Fruit fly (Drosophila melanogaster) whole organism, embryonic: ENCODE measurements around the gene CG14803.
A peak's percentile ranks its signal among the peaks of the same experiment; 100 is the strongest.

ENCODE experiments used
- Atf-2 ChIP-seq: fragments of 200-800 bp; sonication (Bioruptor generic); optimal IDR thresholded peaks from 2 replicates; lab custom pipeline; 2016; ENCODE audit warnings: missing biosample characterization, missing genetic modification characterization
- B-H1 ChIP-seq: fragments of 200-800 bp; sonication (Bioruptor generic); IDR thresholded peaks from 3 replicates; pipeline ENCODE4 v1.3.6; 2022; ENCODE audit warnings: missing biosample characterization, missing genetic modification characterization
- CG10654 ChIP-seq: fragments of 200-800 bp; sonication (Bioruptor generic); optimal IDR thresholded peaks from 2 replicates; lab custom pipeline; 2016; ENCODE audit warnings: missing biosample characterization, missing genetic modification characterization
- CG11085 ChIP-seq: fragments of 200-800 bp; sonication (Bioruptor generic); IDR thresholded peaks from 2 replicates; pipeline ENCODE4 v1.3.6; 2022; ENCODE audit warnings: missing biosample characterization, missing genetic modification characterization
- CG12104 ChIP-seq: fragments of 200-800 bp; sonication (Bioruptor generic); optimal IDR thresholded peaks from 3 replicates; lab custom pipeline; 2016; ENCODE audit warnings: missing biosample characterization, missing genetic modification characterization
- CG1233 ChIP-seq: fragments of 200-800 bp; sonication (Bioruptor generic); optimal IDR thresholded peaks from 4 replicates; lab custom pipeline; 2018; ENCODE audit warnings: missing biosample characterization, mild to moderate bottlenecking, missing genetic modification characterization
- CG12391 ChIP-seq: fragments of 200-800 bp; sonication (Bioruptor generic); optimal IDR thresholded peaks from 3 replicates; lab custom pipeline; 2018; ENCODE audit warnings: missing biosample characterization, mild to moderate bottlenecking, missing genetic modification characterization, moderate library complexity
- CG13894 ChIP-seq: fragments of 200-800 bp; sonication (Bioruptor generic); optimal IDR thresholded peaks from 3 replicates; lab custom pipeline; 2018; ENCODE audit warnings: missing biosample characterization, mild to moderate bottlenecking, missing genetic modification characterization, moderate library complexity
- CG15269 ChIP-seq: fragments of 200-800 bp; sonication (Bioruptor generic); optimal IDR thresholded peaks from 2 replicates; lab custom pipeline; 2018; ENCODE audit warnings: missing biosample characterization, mild to moderate bottlenecking, missing genetic modification characterization, moderate library complexity
- CG15479 ChIP-seq: fragments of 200-800 bp; sonication (Bioruptor generic); optimal IDR thresholded peaks from 3 replicates; lab custom pipeline; 2019; ENCODE audit warnings: missing biosample characterization, mild to moderate bottlenecking, missing genetic modification characterization, moderate library complexity
- CG15514 ChIP-seq: fragments of 200-800 bp; sonication (Bioruptor generic); optimal IDR thresholded peaks from 3 replicates; lab custom pipeline; 2017; ENCODE audit warnings: missing biosample characterization, missing genetic modification characterization, mild to moderate bottlenecking, moderate library complexity, missing genetic modification reagents
- CG1603 ChIP-seq: fragments of 200-800 bp; sonication (Bioruptor generic); optimal IDR thresholded peaks from 2 replicates; lab custom pipeline; 2019; ENCODE audit warnings: missing biosample characterization, mild to moderate bottlenecking, missing genetic modification characterization, moderate library complexity
- CG17186 ChIP-seq: fragments of 200-800 bp; sonication (Bioruptor generic); optimal IDR thresholded peaks from 3 replicates; lab custom pipeline; 2017; ENCODE audit warnings: missing biosample characterization, missing genetic modification reagents, missing genetic modification characterization
- CG17385 ChIP-seq: fragments of 200-800 bp; sonication (Bioruptor generic); optimal IDR thresholded peaks from 3 replicates; lab custom pipeline; 2018; ENCODE audit warnings: missing biosample characterization, mild to moderate bottlenecking, missing genetic modification characterization
- CG1832 ChIP-seq: fragments of 200-800 bp; sonication (Bioruptor generic); optimal IDR thresholded peaks from 2 replicates; lab custom pipeline; 2017; ENCODE audit warnings: missing biosample characterization, mild to moderate bottlenecking, missing genetic modification characterization, inconsistent platforms
- CG18599 ChIP-seq: fragments of 200-800 bp; sonication (Bioruptor generic); optimal IDR thresholded peaks from 3 replicates; lab custom pipeline; 2017; ENCODE audit warnings: missing biosample characterization, missing genetic modification characterization, mild to moderate bottlenecking, moderate library complexity, missing genetic modification reagents
- CG2712 ChIP-seq: fragments of 200-800 bp; optimal IDR thresholded peaks from 3 replicates; lab custom pipeline; 2019; ENCODE audit warnings: missing biosample characterization, mild to moderate bottlenecking, missing genetic modification characterization, moderate library complexity
- CG34376 ChIP-seq: fragments of 200-800 bp; sonication (Bioruptor generic); optimal IDR thresholded peaks from 2 replicates; lab custom pipeline; 2018; ENCODE audit warnings: missing biosample characterization, mild to moderate bottlenecking, missing genetic modification characterization
- CG7928 ChIP-seq: fragments of 200-800 bp; sonication (Bioruptor generic); optimal IDR thresholded peaks from 2 replicates; lab custom pipeline; 2017; ENCODE audit warnings: missing biosample characterization, mild to moderate bottlenecking, missing genetic modification characterization
- CG8359 ChIP-seq: fragments of 200-800 bp; sonication (Bioruptor generic); optimal IDR thresholded peaks from 2 replicates; lab custom pipeline; 2017; ENCODE audit warnings: missing biosample characterization, mild to moderate bottlenecking, missing genetic modification characterization, borderline replicate concordance
- CG8765 ChIP-seq: fragments of 200-800 bp; sonication (Bioruptor generic); IDR thresholded peaks from 2 replicates; pipeline ENCODE4 v1.3.6; 2022; ENCODE audit warnings: missing biosample characterization, missing genetic modification characterization
- CG9609 ChIP-seq: fragments of 200-800 bp; sonication (Bioruptor generic); optimal IDR thresholded peaks from 3 replicates; lab custom pipeline; 2016; ENCODE audit warnings: missing biosample characterization, missing genetic modification characterization
- Dad ChIP-seq: fragments of 200-800 bp; sonication (Bioruptor generic); optimal IDR thresholded peaks from 3 replicates; lab custom pipeline; 2016; ENCODE audit warnings: missing biosample characterization, missing genetic modification characterization
- Eip74EF ChIP-seq, 2 experiments: fragments of 200-800 bp in 1 of 2; fragments of >200 bp in 1 of 2; sonication (Bioruptor generic) in 1 of 2; optimal IDR thresholded peaks; 2 replicates each; lab custom pipeline; 2017 to 2019; ENCODE audit warnings: missing biosample characterization in 2 of 2, missing genetic modification characterization in 2 of 2, mild to moderate bottlenecking in 1 of 2, moderate library complexity in 1 of 2
- MTF-1 ChIP-seq: fragments of 200-800 bp; sonication (Bioruptor generic); optimal IDR thresholded peaks from 2 replicates; lab custom pipeline; 2018; ENCODE audit warnings: missing biosample characterization, mild to moderate bottlenecking, missing genetic modification characterization, borderline replicate concordance
- NC2β ChIP-seq: fragments of 200-800 bp; sonication (Bioruptor generic); optimal IDR thresholded peaks from 2 replicates; lab custom pipeline; 2016; ENCODE audit warnings: missing biosample characterization, missing genetic modification characterization
- NK7.1 ChIP-seq: fragments of 200-800 bp; sonication (Bioruptor generic); optimal IDR thresholded peaks from 3 replicates; lab custom pipeline; 2016; ENCODE audit warnings: missing biosample characterization, missing genetic modification characterization
- Nf-YA ChIP-seq: fragments of 200-800 bp; sonication (Bioruptor generic); IDR thresholded peaks from 2 replicates; pipeline ENCODE4 v1.3.6; 2022; ENCODE audit warnings: missing biosample characterization, missing genetic modification characterization
- aop ChIP-seq: fragments of 200-800 bp; sonication (Bioruptor generic); IDR thresholded peaks from 2 replicates; pipeline ENCODE4 v1.3.6; 2022; ENCODE audit warnings: missing biosample characterization, missing genetic modification characterization
- bcd ChIP-seq: fragments of 200-800 bp; sonication (Bioruptor generic); optimal IDR thresholded peaks from 2 replicates; lab custom pipeline; 2017; ENCODE audit warnings: missing biosample characterization, mild to moderate bottlenecking, missing genetic modification characterization
- bowl ChIP-seq: fragments of 200-800 bp; sonication (Bioruptor generic); IDR thresholded peaks from 2 replicates; pipeline ENCODE4 v1.3.6; 2022; ENCODE audit warnings: missing biosample characterization, missing genetic modification characterization
- cas ChIP-seq: fragments of 200-800 bp; sonication (Bioruptor generic); IDR thresholded peaks from 2 replicates; pipeline ENCODE4 v1.3.6; 2022; ENCODE audit warnings: missing biosample characterization, missing genetic modification characterization
- caup ChIP-seq: fragments of 200-800 bp; sonication (Bioruptor generic); optimal IDR thresholded peaks from 3 replicates; lab custom pipeline; 2017; ENCODE audit warnings: missing biosample characterization, mild to moderate bottlenecking, missing genetic modification characterization, moderate library complexity; ENCODE audit not compliant: severe bottlenecking
- crp ChIP-seq, 2 experiments: fragments of 200-800 bp; sonication (Bioruptor generic); optimal IDR thresholded peaks; 2 replicates in 1 of 2; 3 replicates in 1 of 2; lab custom pipeline; 2017; ENCODE audit warnings: missing biosample characterization in 2 of 2, missing genetic modification characterization in 2 of 2, mild to moderate bottlenecking in 1 of 2, moderate library complexity in 1 of 2
- dmrt11E ChIP-seq: fragments of 200-800 bp; sonication (Bioruptor generic); optimal IDR thresholded peaks from 3 replicates; lab custom pipeline; 2018; ENCODE audit warnings: missing biosample characterization, mild to moderate bottlenecking, missing genetic modification characterization, moderate library complexity
- eve ChIP-seq, 2 experiments: fragments of >200 bp; optimal IDR thresholded peaks; 2 replicates each; lab custom pipeline; 2017; ENCODE audit warnings: missing biosample characterization in 2 of 2, missing genetic modification characterization in 2 of 2
- ftz-f1 ChIP-seq: fragments of 200-800 bp; sonication (Bioruptor generic); optimal IDR thresholded peaks from 2 replicates; lab custom pipeline; 2016; ENCODE audit warnings: missing biosample characterization, missing genetic modification characterization
- grn ChIP-seq: fragments of 200-800 bp; sonication (Bioruptor generic); optimal IDR thresholded peaks from 3 replicates; lab custom pipeline; 2017; ENCODE audit warnings: missing biosample characterization, missing genetic modification characterization
- maf-S ChIP-seq: fragments of 200-800 bp; sonication (Bioruptor generic); optimal IDR thresholded peaks from 2 replicates; lab custom pipeline; 2016; ENCODE audit warnings: missing biosample characterization, missing genetic modification characterization
- pho ChIP-seq: fragments of 200-800 bp; sonication (Bioruptor generic); optimal IDR thresholded peaks from 2 replicates; lab custom pipeline; 2016; ENCODE audit warnings: missing biosample characterization, missing genetic modification characterization
- pnt ChIP-seq: fragments of 200-800 bp; sonication (Bioruptor generic); optimal IDR thresholded peaks from 3 replicates; lab custom pipeline; 2016; ENCODE audit warnings: missing biosample characterization, missing genetic modification characterization
- seq ChIP-seq: fragments of 200-800 bp; sonication (Bioruptor generic); IDR thresholded peaks from 2 replicates; pipeline ENCODE4 v1.3.6; 2022; ENCODE audit warnings: missing biosample characterization, missing genetic modification characterization
- sob ChIP-seq: fragments of 200-800 bp; sonication (Bioruptor generic); IDR thresholded peaks from 2 replicates; pipeline ENCODE4 v1.3.6; 2022; ENCODE audit warnings: missing biosample characterization, missing genetic modification characterization
- unpg ChIP-seq: fragments of 200-800 bp; sonication (Bioruptor generic); optimal IDR thresholded peaks from 3 replicates; lab custom pipeline; 2018; ENCODE audit warnings: missing biosample characterization, mild to moderate bottlenecking, missing genetic modification characterization, moderate library complexity
- wek ChIP-seq: fragments of 200-800 bp; sonication (Bioruptor generic); optimal IDR thresholded peaks from 3 replicates; lab custom pipeline; 2018; ENCODE audit warnings: missing biosample characterization, mild to moderate bottlenecking, missing genetic modification characterization, moderate library complexity
- wor ChIP-seq: fragments of 200-800 bp; sonication (Bioruptor generic); IDR thresholded peaks from 2 replicates; pipeline ENCODE4 v1.3.6; 2022; ENCODE audit warnings: missing biosample characterization, missing genetic modification characterization
- zen2 ChIP-seq: fragments of 200-800 bp; sonication (Bioruptor generic); IDR thresholded peaks from 3 replicates; pipeline ENCODE4 v1.3.6; 2022; ENCODE audit warnings: missing biosample characterization, missing genetic modification characterization; ENCODE audit not compliant: partially characterized antibody

CG14803 gene

DNA sequence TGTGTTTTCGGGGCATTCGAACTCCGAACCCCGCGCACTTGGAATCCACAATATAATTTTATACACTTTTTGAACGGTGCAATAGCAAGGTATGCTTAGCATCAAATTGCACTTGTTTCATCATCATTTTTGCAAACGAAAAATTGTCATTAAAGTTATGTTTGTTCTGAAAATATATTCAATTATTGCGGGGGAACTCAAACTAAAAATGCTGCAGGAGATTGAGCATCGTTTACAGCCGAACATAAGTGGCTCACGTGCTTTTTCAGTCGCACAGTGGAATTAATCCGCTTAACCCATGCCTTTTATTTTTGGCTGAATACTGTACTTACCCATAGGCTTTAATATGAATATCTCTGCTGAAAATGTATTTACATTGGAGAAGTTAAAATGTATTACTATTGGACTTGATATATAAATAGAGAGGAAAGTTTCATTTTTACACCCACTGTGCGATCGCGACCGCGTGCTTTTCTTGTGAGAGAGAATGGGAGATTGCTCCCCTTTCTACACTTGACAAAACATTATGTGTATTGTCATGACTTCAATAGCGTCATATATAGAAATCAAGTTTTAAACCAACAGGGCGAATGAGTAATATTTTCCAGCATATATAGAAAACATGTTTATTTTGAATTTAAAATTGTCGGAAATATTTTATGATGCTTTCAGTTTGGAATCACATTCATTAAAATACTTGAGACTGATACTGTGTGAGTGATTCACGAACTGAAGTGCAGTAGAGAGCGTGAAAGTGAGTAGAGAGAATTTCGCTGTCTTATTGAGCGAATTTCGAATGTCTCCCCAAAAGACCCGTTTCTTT is 38.1 kb upstream of the CG14803 start (continued):
- TF ChIP-seq CG8359 (GFP tag; lab: Kevin White, UChicago) (peak; percentile 84), CG2712 (tag; lab: Kevin White, UChicago) (peak; percentile 95), CG9609 (GFP tag; lab: Kevin White, UChicago) (peak; percentile 92), seq (GFP tag; lab: Robert Waterston, UW) (peak; percentile 94), B-H1 (GFP tag; lab: Robert Waterston, UW) (peak; percentile 96), wek (GFP tag; lab: Kevin White, UChicago) (peak; percentile 89), unpg (GFP tag; lab: Kevin White, UChicago) (peak; percentile 99), CG8765 (GFP tag; lab: Robert Waterston, UW) (peak; percentile 87), sob (GFP tag; lab: Robert Waterston, UW) (peak; percentile 97), CG17186 (GFP tag; lab: Kevin White, UChicago) (peak; percentile 72), NC2β (GFP tag; lab: Kevin White, UChicago) (peak; percentile 90), crp (GFP tag; optimal IDR thresholded peaks at IDR 0.05; lab: Kevin White, UChicago) (peak in 1 of 2 experiments; percentile 65), cas (GFP tag; lab: Robert Waterston, UW) (peak; percentile 91), grn (peak; percentile 46), maf-S (GFP tag; lab: Kevin White, UChicago) (peak; percentile 91), Dad (GFP tag; lab: Kevin White, UChicago) (peak; percentile 80), CG1233 (peak; percentile 94), CG7928 (GFP tag; lab: Kevin White, UChicago) (peak; percentile 65), CG15514 (GFP tag; lab: Kevin White, UChicago) (peak; percentile 92), Nf-YA (GFP tag; lab: Robert Waterston, UW) (peak; percentile 95), dmrt11E (tag; lab: Kevin White, UChicago) (peak; percentile 78), CG15269 (peak; percentile 97), CG17385 (peak; percentile 91), CG12391 (tag; lab: Kevin White, UChicago) (peak; percentile 96), aop (peak; percentile 91), CG34376 (GFP tag; lab: Kevin White, UChicago) (peak; percentile 95), CG1832 (GFP tag; lab: Kevin White, UChicago) (no peak), ftz-f1 (GFP tag; lab: Kevin White, UChicago) (peak; percentile 36), CG12104 (peak; percentile 88), bcd (GFP tag; lab: Kevin White, UChicago) (peak; percentile 94), wor (GFP tag; lab: Robert Waterston, UW) (peak; percentile 92), CG1603 (tag; lab: Kevin White, UChicago) (peak; percentile 97), CG13894 (tag; lab: Kevin White, UChicago) (peak; percentile 93), CG18599 (peak; percentile 96), Atf-2 (GFP tag; lab: Kevin White, UChicago) (peak; percentile 93), NK7.1 (GFP tag; lab: Kevin White, UChicago) (peak; percentile 91), caup (GFP tag; lab: Kevin White, UChicago) (peak; percentile 95), eve (GFP tag; optimal IDR thresholded peaks at IDR 0.05; lab: Kevin White, UChicago) (peak in 1 of 2 experiments; percentile 98), Eip74EF (GFP tag; optimal IDR thresholded peaks at IDR 0.05; lab: Kevin White, UChicago) (peak in 1 of 2 experiments; percentile 91), CG15479 (GFP tag; lab: Kevin White, UChicago) (no peak), pnt (peak; percentile 92), CG10654 (GFP tag; lab: Kevin White, UChicago) (peak; percentile 91), pho (GFP tag; lab: Kevin White, UChicago) (peak; percentile 95), CG11085 (peak; percentile 95), zen2 (GFP tag; lab: Robert Waterston, UW) (no peak), MTF-1 (GFP tag; lab: Kevin White, UChicago) (peak; percentile 95), bowl (GFP tag; lab: Robert Waterston, UW) (peak; percentile 95)
